Fruit fly (Drosophila melanogaster): ENCODE measurements around the gene CG4849.

CG4849 gene

dm6 chr3R:27916355-27917019, 46.7 kb upstream of the CG4849 start, which contains the start of the genes CG5003 and mRpS22 (continued):
- TF ChIP-seq Ets21C (GFP tag; optimal IDR thresholded peaks at IDR 0.05) (peak; percentile 54), Eip75B (GFP tag; optimal IDR thresholded peaks at IDR 0.05) (peak; percentile 48), CG16779 (tag; optimal IDR thresholded peaks at IDR 0.05) (no peak), vri (GFP tag; optimal IDR thresholded peaks at IDR 0.05) (no peak), cyc (GFP tag; optimal IDR thresholded peaks at IDR 0.05) (peak; percentile 49), fd85E (GFP tag; optimal IDR thresholded peaks at IDR 0.05) (no peak), Gug (GFP tag; IDR thresholded peaks at IDR 0.05) (peak; percentile 31; the same call in 1 of the 2 replicates), CG8119 (GFP tag; IDR thresholded peaks at IDR 0.05) (no peak), fkh (GFP tag; optimal IDR thresholded peaks at IDR 0.05) (peak; percentile 51), spab (GFP tag; optimal IDR thresholded peaks at IDR 0.05) (no peak), Eip93F (GFP tag; optimal IDR thresholded peaks at IDR 0.05) (peak; percentile 6), dac (GFP tag; optimal IDR thresholded peaks at IDR 0.05) (no peak)

- peak; percentile 44 for TF ChIP-seq esn (GFP tag; optimal IDR thresholded peaks at IDR 0.05)
- TF ChIP-seq CG4318 (GFP tag; optimal IDR thresholded peaks at IDR 0.05) = no peak
- TF ChIP-seq vri (GFP tag; optimal IDR thresholded peaks at IDR 0.05) = no peak
- no peak for TF ChIP-seq CG32006 (GFP tag; optimal IDR thresholded peaks at IDR 0.05)
- peak; percentile 69 for TF ChIP-seq svp (GFP tag)
- peak in 1 of 2 experiments; percentile 20 for TF ChIP-seq salr (GFP tag; optimal IDR thresholded peaks at IDR 0.05)
- TF ChIP-seq CG6276 (GFP tag; optimal IDR thresholded peaks at IDR 0.05) = no peak
- no peak for TF ChIP-seq fd59A (GFP tag; optimal IDR thresholded peaks at IDR 0.05)
- TF ChIP-seq lz (GFP tag; optimal IDR thresholded peaks at IDR 0.05) = peak; percentile 19
- no peak for TF ChIP-seq CG11762 (GFP tag; optimal IDR thresholded peaks at IDR 0.05; ENCODE audit: insufficient read depth)
- 0 out of 3 replicates have a peak, but pooled peaks have one; percentile 17 for TF ChIP-seq eg (GFP tag; IDR thresholded peaks at IDR 0.05)
- TF ChIP-seq CG8119 (GFP tag; IDR thresholded peaks at IDR 0.05) = no peak
- no peak for TF ChIP-seq CG10669 (GFP tag; optimal IDR thresholded peaks at IDR 0.05)
- TF ChIP-seq Ets21C (GFP tag; optimal IDR thresholded peaks at IDR 0.05) = no peak
- no peak for TF ChIP-seq CG6808 (GFP tag; optimal IDR thresholded peaks at IDR 0.05)
- peak; percentile 1 for TF ChIP-seq Sox102F (GFP tag; optimal IDR thresholded peaks at IDR 0.05)
- TF ChIP-seq CG11294 (GFP tag; IDR thresholded peaks at IDR 0.05) = no peak
- no peak for TF ChIP-seq Ets96B (tag; optimal IDR thresholded peaks at IDR 0.05)
- no peak for TF ChIP-seq Blimp-1 (GFP tag; optimal IDR thresholded peaks at IDR 0.05)
- TF ChIP-seq CG8319 (GFP tag; optimal IDR thresholded peaks at IDR 0.05) = no peak
- TF ChIP-seq fkh (GFP tag; optimal IDR thresholded peaks at IDR 0.05) = peak; percentile 38
- no peak for TF ChIP-seq fd85E (GFP tag; optimal IDR thresholded peaks at IDR 0.05)
- no peak for TF ChIP-seq CG6163 (GFP tag; IDR thresholded peaks at IDR 0.05)
- TF ChIP-seq CG15336 (GFP tag; IDR thresholded peaks at IDR 0.05) = no peak
- peak; percentile 77 for TF ChIP-seq Eip78C (GFP tag)
- TF ChIP-seq Eip93F (GFP tag; optimal IDR thresholded peaks at IDR 0.05) = no peak
- no peak for TF ChIP-seq CG8632 (GFP tag; optimal IDR thresholded peaks at IDR 0.05)
- TF ChIP-seq CG6792 (GFP tag; optimal IDR thresholded peaks at IDR 0.05) = peak; percentile 11
- TF ChIP-seq spab (GFP tag; optimal IDR thresholded peaks at IDR 0.05) = no peak
- peak; percentile 13 for TF ChIP-seq CG10631 (GFP tag; optimal IDR thresholded peaks at IDR 0.05)
- no peak for TF ChIP-seq CG7368 (GFP tag; optimal IDR thresholded peaks at IDR 0.05)
- TF ChIP-seq Smox (GFP tag; optimal IDR thresholded peaks at IDR 0.05) = peak; percentile 33
- no peak for TF ChIP-seq Hr38 (GFP tag; optimal IDR thresholded peaks at IDR 0.05)
- no peak for TF ChIP-seq Hr4 (GFP tag; optimal IDR thresholded peaks at IDR 0.05)
- peak; percentile 45 for TF ChIP-seq CG3032 (tag; optimal IDR thresholded peaks at IDR 0.05)
- peak; percentile 4 for TF ChIP-seq cyc (GFP tag; optimal IDR thresholded peaks at IDR 0.05)
- TF ChIP-seq Sox15 (GFP tag; optimal IDR thresholded peaks at IDR 0.05) = no peak
- TF ChIP-seq ss (GFP tag; optimal IDR thresholded peaks at IDR 0.05) = no peak
- TF ChIP-seq dac (GFP tag; optimal IDR thresholded peaks at IDR 0.05) = no peak
- TF ChIP-seq Sox14 (GFP tag; optimal IDR thresholded peaks at IDR 0.05) = no peak
- TF ChIP-seq net (GFP tag; optimal IDR thresholded peaks at IDR 0.05) = no peak
- no peak for TF ChIP-seq CG11902 (GFP tag; optimal IDR thresholded peaks at IDR 0.05)
- peak; percentile 66 for TF ChIP-seq dsx (GFP tag; optimal IDR thresholded peaks at IDR 0.05; ENCODE audit: poor library complexity, severe bottlenecking)
- TF ChIP-seq CG31627 (GFP tag; optimal IDR thresholded peaks at IDR 0.05) = no peak
- TF ChIP-seq pdm3 (GFP tag; optimal IDR thresholded peaks at IDR 0.05) = peak; percentile 23
Observed at dm6 chr3R:27919385-27919789, 43.8 kb upstream of the CG4849 start, which contains the start of gene Boh1. Gene Boh1, minus strand, starts transcription at chr3R:27919460.
